Worm (Caenorhabditis elegans) whole organism, late embryonic: Measurements from ENCODE around the gene fbxb-98.
A peak's percentile ranks its signal among the peaks of the same experiment; 100 is the strongest.
"Not testable (repeated sequence)": the region's sequence is repeated elsewhere in the genome, so short reads cannot be mapped to it uniquely, and the experiment has no call there.

ENCODE experiments used
- Y22D7AL.16 ChIP-seq: sonication (generic microtip); optimal IDR thresholded peaks from 2 replicates; lab custom pipeline; 2016; ENCODE audit warnings: missing genetic modification characterization, missing compliant biosample characterization
- ceh-22 ChIP-seq: sonication (generic microtip); optimal IDR thresholded peaks from 2 replicates; lab custom pipeline; 2017; ENCODE audit warnings: missing biosample characterization, missing genetic modification characterization
- ceh-24 ChIP-seq: sonication (generic microtip); optimal IDR thresholded peaks from 2 replicates; lab custom pipeline; 2016; ENCODE audit warnings: mild to moderate bottlenecking, missing genetic modification characterization, missing compliant biosample characterization
- ceh-30 ChIP-seq: fragments of 150-350 bp; optimal IDR thresholded peaks from 2 replicates; lab custom pipeline; 2014; ENCODE audit warnings: missing biosample characterization, missing genetic modification characterization
- ceh-31 ChIP-seq: sonication (generic microtip); optimal IDR thresholded peaks from 2 replicates; lab custom pipeline; 2016; ENCODE audit warnings: missing genetic modification characterization, missing compliant biosample characterization
- ceh-48 ChIP-seq: sonication (generic microtip); optimal IDR thresholded peaks from 2 replicates; lab custom pipeline; 2016; ENCODE audit warnings: missing genetic modification characterization, inconsistent platforms, missing compliant biosample characterization
- dve-1 ChIP-seq: sonication (generic microtip); optimal IDR thresholded peaks from 2 replicates; lab custom pipeline; 2017; ENCODE audit warnings: antibody characterized with exemption, mild to moderate bottlenecking, missing genetic modification characterization, missing compliant biosample characterization
- elt-2 ChIP-seq: sonication (generic microtip); optimal IDR thresholded peaks from 2 replicates; lab custom pipeline; 2016; ENCODE audit warnings: missing genetic modification reagents, missing genetic modification characterization, missing compliant biosample characterization
- eyg-1 ChIP-seq: sonication (generic microtip); optimal IDR thresholded peaks from 2 replicates; lab custom pipeline; 2016; ENCODE audit warnings: missing genotype, missing genetic modification characterization, missing compliant biosample characterization
- fax-1 ChIP-seq: sonication (generic microtip); optimal IDR thresholded peaks from 2 replicates; lab custom pipeline; 2016; ENCODE audit warnings: missing genotype, missing genetic modification characterization, missing compliant biosample characterization
- fkh-10 ChIP-seq: fragments of 150-350 bp; optimal IDR thresholded peaks from 2 replicates; lab custom pipeline; 2014; ENCODE audit warnings: missing biosample characterization, missing genetic modification reagents, missing genetic modification characterization
- fkh-6 ChIP-seq: sonication (generic microtip); optimal IDR thresholded peaks from 2 replicates; lab custom pipeline; 2016; ENCODE audit warnings: missing genetic modification characterization, missing compliant biosample characterization
- gmeb-2 ChIP-seq: sonication (generic microtip); optimal IDR thresholded peaks from 2 replicates; lab custom pipeline; 2016; ENCODE audit warnings: missing genetic modification characterization, inconsistent platforms, missing compliant biosample characterization
- hlh-13 ChIP-seq: fragments of 200-800 bp; sonication (Bioruptor generic); optimal IDR thresholded peaks from 2 replicates; lab custom pipeline; 2018; ENCODE audit warnings: mild to moderate bottlenecking, missing genetic modification characterization, missing compliant biosample characterization
- hlh-15 ChIP-seq: sonication (generic microtip); optimal IDR thresholded peaks from 2 replicates; lab custom pipeline; 2016; ENCODE audit warnings: missing genetic modification characterization, missing compliant biosample characterization
- hlh-6 ChIP-seq: sonication (generic microtip); optimal IDR thresholded peaks from 2 replicates; lab custom pipeline; 2016; ENCODE audit warnings: missing genotype, missing genetic modification characterization, missing compliant biosample characterization
- hlh-8 ChIP-seq: sonication (generic microtip); optimal IDR thresholded peaks from 2 replicates; lab custom pipeline; 2016; ENCODE audit warnings: missing genotype, missing genetic modification characterization, missing compliant biosample characterization
- mec-3 ChIP-seq: sonication (generic microtip); optimal IDR thresholded peaks from 2 replicates; lab custom pipeline; 2016; ENCODE audit warnings: borderline replicate concordance, missing genetic modification characterization, missing compliant biosample characterization
- nfya-1 ChIP-seq: sonication (generic microtip); optimal IDR thresholded peaks from 2 replicates; lab custom pipeline; 2017; ENCODE audit warnings: missing genetic modification characterization, mild to moderate bottlenecking, missing compliant biosample characterization, antibody characterized with exemption, moderate library complexity
- odd-2 ChIP-seq: sonication (generic microtip); optimal IDR thresholded peaks from 2 replicates; lab custom pipeline; 2017; ENCODE audit warnings: antibody characterized with exemption, mild to moderate bottlenecking, missing genetic modification characterization, missing compliant biosample characterization
- pag-3 ChIP-seq: sonication (generic microtip); optimal IDR thresholded peaks from 2 replicates; lab custom pipeline; 2016; ENCODE audit warnings: missing compliant biosample characterization, missing genetic modification characterization, borderline replicate concordance
- ref-2 ChIP-seq: sonication (generic microtip); optimal IDR thresholded peaks from 2 replicates; lab custom pipeline; 2016; ENCODE audit warnings: missing genetic modification characterization, missing compliant biosample characterization
- sdc-2 ChIP-seq: sonication (generic microtip); optimal IDR thresholded peaks from 2 replicates; lab custom pipeline; 2016; ENCODE audit warnings: missing genotype, missing genetic modification characterization, missing compliant biosample characterization
- unc-42 ChIP-seq: sonication (generic microtip); optimal IDR thresholded peaks from 2 replicates; lab custom pipeline; 2016; ENCODE audit warnings: missing genotype, missing genetic modification characterization, missing compliant biosample characterization
- unc-55 ChIP-seq: sonication (generic microtip); optimal IDR thresholded peaks from 2 replicates; lab custom pipeline; 2017; ENCODE audit warnings: missing biosample characterization, missing genetic modification reagents, missing genetic modification characterization
- zip-5 ChIP-seq: sonication (generic microtip); optimal IDR thresholded peaks from 2 replicates; lab custom pipeline; 2016; ENCODE audit warnings: missing genetic modification characterization, missing compliant biosample characterization

fbxb-98 gene

DNA sequence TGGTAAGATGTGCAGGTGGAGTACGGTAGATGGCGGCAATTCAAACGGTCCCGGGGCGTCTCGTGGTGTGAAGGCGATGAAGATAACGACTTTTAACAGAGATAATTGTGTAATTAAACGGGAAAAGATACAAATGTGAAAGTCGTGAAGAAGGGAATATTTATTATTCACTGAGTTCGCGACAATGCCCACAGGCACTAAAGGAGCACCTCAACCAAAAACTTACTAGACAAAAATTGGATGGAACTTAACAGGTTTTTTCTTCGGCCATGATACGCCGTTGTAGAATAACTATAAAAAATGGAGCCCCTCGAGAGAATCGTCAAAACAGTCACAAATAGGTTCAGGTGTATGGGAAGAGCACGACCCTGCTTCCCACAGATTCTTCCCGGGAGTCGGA, at the start of gene fbxb-98:
TSS of gene fbxb-98 (plus strand) at position 301 of the 400 bp plus-strand sequence.
- TF ChIP-seq gmeb-2; fkh-6 (tag; lab: Kevin White, UChicago); nfya-1 (tag; lab: Kevin White, UChicago): not testable (repeated sequence)

DNA sequence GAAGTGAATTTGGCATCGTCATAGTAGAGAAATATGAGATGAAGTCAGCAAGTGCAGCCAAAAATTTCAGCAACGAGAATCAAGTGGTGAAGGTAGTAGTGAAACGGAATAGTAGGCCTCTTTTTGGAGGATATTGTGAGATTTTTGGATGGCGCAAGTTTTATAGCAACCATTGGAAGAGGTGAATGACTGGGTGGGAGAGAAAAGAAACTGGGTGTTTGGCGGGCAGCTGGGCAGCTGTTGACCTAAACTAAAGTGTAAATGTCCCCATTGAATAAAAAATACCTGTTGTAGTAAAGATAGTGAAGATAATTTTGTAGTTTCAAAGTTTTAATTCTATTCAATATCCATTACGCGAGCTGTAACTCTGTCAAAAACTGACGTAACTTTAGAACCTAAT, 46.4 kb upstream of the fbxb-98 start:
- TF ChIP-seq sdc-2 (tag; lab: Kevin White, UChicago) (no peak), ceh-31 (tag; lab: Kevin White, UChicago) (no peak), Y22D7AL.16 (no peak)

DNA sequence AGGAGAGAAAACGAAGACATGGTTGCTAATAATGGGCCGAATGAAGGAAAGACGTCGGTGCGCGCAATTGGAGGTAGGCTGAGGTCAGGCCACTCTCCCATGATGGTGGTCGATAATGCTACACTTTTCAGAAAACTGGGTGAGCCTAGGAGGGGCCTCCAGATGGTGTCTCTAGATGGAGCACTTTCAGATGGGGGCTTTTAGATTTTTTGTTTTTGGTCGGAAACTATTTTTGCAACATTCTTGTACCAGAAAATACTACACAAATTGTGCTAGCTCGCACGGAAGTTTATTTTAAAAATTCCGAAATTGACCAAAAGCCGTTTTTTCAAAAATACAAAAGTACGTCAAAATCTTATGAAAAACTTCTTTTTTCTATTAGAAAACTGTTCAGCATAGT, 44.1 kb upstream of the fbxb-98 start, which contains the start of gene fbxb-10:
TSS of gene fbxb-10 (minus strand) at position 101 of the 400 bp plus-strand sequence.
- no peak for TF ChIP-seq eyg-1 (tag; lab: Kevin White, UChicago)

- peak; percentile 12 for TF ChIP-seq dve-1 (tag; lab: Kevin White, UChicago)
- peak; percentile 87 for TF ChIP-seq elt-2 (tag; lab: Kevin White, UChicago)
- no peak for TF ChIP-seq unc-55 (GFP tag; lab: Kevin White, UChicago)
Observed at ce11 chrII:1819944-1820570, 42.4 kb upstream of the fbxb-98 start, which contains the start of gene fbxc-19. Gene fbxc-19, plus strand, starts transcription at chrII:1820479.

ce11 chrII:1820774-1821173, 41.7 kb upstream of the fbxb-98 start, which contains the start of gene fbxa-3:
Gene fbxa-3, minus strand, starts transcription at chrII:1820874.
- TF ChIP-seq nfya-1 (tag; lab: Kevin White, UChicago) (no peak), hlh-13 (GFP tag; lab: Kevin White, UChicago) (no peak), gmeb-2 (no peak), hlh-15 (tag; lab: Kevin White, UChicago) (no peak), fkh-10 (GFP tag; lab: Kevin White, UChicago) (no peak), ceh-22 (tag; lab: Kevin White, UChicago) (no peak), dve-1 (tag; lab: Kevin White, UChicago) (no peak), ceh-24 (tag; lab: Kevin White, UChicago) (no peak), hlh-8 (tag; lab: Kevin White, UChicago) (no peak), eyg-1 (tag; lab: Kevin White, UChicago) (no peak), fax-1 (tag; lab: Kevin White, UChicago) (no peak), mec-3 (tag; lab: Kevin White, UChicago) (no peak), zip-5 (tag; lab: Kevin White, UChicago) (no peak), pag-3 (no peak)

DNA sequence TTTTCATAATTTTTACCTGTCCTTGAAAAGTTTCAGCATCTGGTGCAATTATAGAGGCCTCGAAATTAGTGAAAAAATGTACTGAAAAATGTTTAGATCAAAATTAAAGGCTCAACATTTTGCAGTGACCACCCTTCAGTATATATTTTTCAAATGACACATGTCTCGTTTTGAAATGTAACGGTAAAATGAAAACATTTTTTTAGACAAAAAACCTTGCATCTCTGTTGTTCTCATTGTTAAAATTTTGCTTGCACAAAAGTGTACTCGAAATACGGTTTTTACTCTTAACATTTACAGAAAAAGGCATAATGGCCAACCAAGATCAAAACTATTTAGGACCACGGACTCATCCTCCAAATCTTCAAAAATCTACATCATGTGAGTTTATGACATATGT, 38.1 kb upstream of the fbxb-98 start, which contains the start of gene math-41:
TSS of gene math-41 (plus strand) at position 301 of the 400 bp plus-strand sequence.
- TF ChIP-seq hlh-6 (tag; lab: Kevin White, UChicago); Y22D7AL.16; ref-2 (tag; lab: Kevin White, UChicago): not testable (repeated sequence)

DNA sequence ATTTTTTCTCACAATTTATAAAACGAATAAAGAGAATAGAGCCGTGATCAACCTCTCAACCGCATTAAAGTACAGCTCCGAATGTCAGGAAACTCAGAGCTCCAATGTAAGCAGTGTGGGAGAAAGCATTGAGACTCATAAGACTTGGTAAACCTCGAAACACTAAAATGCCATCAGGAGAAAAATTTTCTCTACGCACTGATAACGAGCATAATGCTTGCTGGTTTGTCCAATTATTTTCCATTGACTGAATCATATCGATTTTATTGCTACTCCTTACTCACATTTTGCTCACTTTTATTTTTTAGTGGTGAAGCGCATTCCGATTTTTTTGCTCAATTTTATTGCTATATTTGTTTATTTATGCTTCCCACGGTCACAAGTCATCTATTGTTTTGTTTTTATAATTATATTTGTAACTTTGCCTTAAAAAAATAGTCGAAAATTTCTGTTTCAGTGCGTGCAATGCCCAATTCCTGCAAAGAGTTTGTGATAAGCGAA, 32.2 kb upstream of the fbxb-98 start, which contains the start of gene math-40:
TSS of gene math-40 (plus strand) at position 451 of the 501 bp plus-strand sequence.
- TF ChIP-seq ceh-48 (tag; lab: Kevin White, UChicago): no peak
- TF ChIP-seq ceh-24 (tag; lab: Kevin White, UChicago): no peak
- TF ChIP-seq odd-2: no peak
- TF ChIP-seq ceh-30 (tag; lab: Kevin White, UChicago): no peak
- no peak for TF ChIP-seq unc-42
- TF ChIP-seq hlh-13 (GFP tag; lab: Kevin White, UChicago): no peak
- TF ChIP-seq eyg-1 (tag; lab: Kevin White, UChicago): no peak
- no peak for TF ChIP-seq Y22D7AL.16
- no peak for TF ChIP-seq elt-2 (tag; lab: Kevin White, UChicago)
